Fruit fly (Drosophila melanogaster) whole organism, adult: ENCODE measurements around the gene CG44085.

ENCODE experiments used
- CG12768 ChIP-seq: fragments of 200-800 bp; sonication (Bioruptor generic); optimal IDR thresholded peaks from 2 replicates; lab custom pipeline; 2017; ENCODE audit warnings: missing biosample characterization, missing genetic modification characterization, mild to moderate bottlenecking, moderate library complexity, missing genetic modification reagents
- CG14711 ChIP-seq: fragments of 200-800 bp; sonication (Bioruptor generic); optimal IDR thresholded peaks from 2 replicates; lab custom pipeline; 2018; ENCODE audit warnings: missing biosample characterization, mild to moderate bottlenecking, missing genetic modification characterization, moderate library complexity
- CG1620 ChIP-seq: fragments of 200-800 bp; sonication (Bioruptor generic); optimal IDR thresholded peaks from 2 replicates; lab custom pipeline; 2016; ENCODE audit warnings: missing biosample characterization, missing genetic modification characterization
- CG5204 ChIP-seq: fragments of 200-800 bp; sonication (Bioruptor generic); optimal IDR thresholded peaks from 2 replicates; lab custom pipeline; 2016; ENCODE audit warnings: missing biosample characterization, missing genetic modification characterization
- CG7045 ChIP-seq: fragments of 200-800 bp; sonication (Bioruptor generic); optimal IDR thresholded peaks from 2 replicates; lab custom pipeline; 2017; ENCODE audit warnings: missing biosample characterization, mild to moderate bottlenecking, missing genetic modification characterization
- Clk ChIP-seq: fragments of 200-800 bp; sonication (Bioruptor generic); optimal IDR thresholded peaks from 2 replicates; lab custom pipeline; 2017; ENCODE audit warnings: missing biosample characterization, missing genetic modification characterization
- Crg-1 ChIP-seq: fragments of 200-800 bp; sonication (Bioruptor generic); optimal IDR thresholded peaks from 2 replicates; lab custom pipeline; 2016; ENCODE audit warnings: missing biosample characterization, missing genetic modification characterization
- bab1 ChIP-seq: fragments of 200-800 bp; sonication (Bioruptor generic); optimal IDR thresholded peaks from 3 replicates; lab custom pipeline; 2019; ENCODE audit warnings: missing biosample characterization, mild to moderate bottlenecking, missing genetic modification characterization, moderate library complexity
- cic ChIP-seq: fragments of 200-800 bp; sonication (Bioruptor generic); optimal IDR thresholded peaks from 2 replicates; lab custom pipeline; 2017; ENCODE audit warnings: missing biosample characterization, mild to moderate bottlenecking, missing genetic modification characterization, moderate library complexity
- cnc ChIP-seq, 2 experiments: fragments of >200 bp; optimal IDR thresholded peaks; 2 replicates each; lab custom pipeline; 2017
- kay ChIP-seq: fragments of 200-800 bp; sonication (Bioruptor generic); peaks from one replicate; lab custom pipeline; 2016; ENCODE audit warnings: missing biosample characterization, missing genetic modification characterization, borderline replicate concordance
- ovo ChIP-seq: fragments of 200-800 bp; sonication (Bioruptor generic); optimal IDR thresholded peaks from 2 replicates; lab custom pipeline; 2016; ENCODE audit warnings: missing biosample characterization, missing genetic modification characterization
- pad ChIP-seq: fragments of 200-800 bp; sonication (Bioruptor generic); optimal IDR thresholded peaks from 3 replicates; lab custom pipeline; 2017; ENCODE audit warnings: missing biosample characterization, missing genetic modification characterization, mild to moderate bottlenecking, moderate library complexity, missing genetic modification reagents
- toe ChIP-seq: fragments of 200-800 bp; sonication (Bioruptor generic); optimal IDR thresholded peaks from 2 replicates; lab custom pipeline; 2016; ENCODE audit warnings: missing biosample characterization, missing genetic modification characterization

- TF ChIP-seq Crg-1: no peak
- no peak for TF ChIP-seq ovo (GFP tag; lab: Kevin White, UChicago)
- TF ChIP-seq cnc (optimal IDR thresholded peaks at IDR 0.05; lab: Kevin White, UChicago): no peak
- TF ChIP-seq CG7045 (GFP tag; lab: Kevin White, UChicago): no peak
- TF ChIP-seq pad (GFP tag; lab: Kevin White, UChicago): no peak
- TF ChIP-seq kay (GFP tag; lab: Kevin White, UChicago): no peak
- no peak for TF ChIP-seq CG12768 (GFP tag; lab: Kevin White, UChicago)
- no peak for TF ChIP-seq Clk (GFP tag; lab: Kevin White, UChicago)
- no peak for TF ChIP-seq CG1620 (GFP tag; lab: Kevin White, UChicago)
- no peak for TF ChIP-seq toe
- TF ChIP-seq cic (GFP tag; lab: Kevin White, UChicago): no peak
- TF ChIP-seq bab1 (GFP tag; lab: Kevin White, UChicago): no peak
- TF ChIP-seq CG5204 (GFP tag; lab: Kevin White, UChicago): no peak
- TF ChIP-seq CG14711 (tag; lab: Kevin White, UChicago): no peak
Measured at dm6 chr2L:13306655-13307054, 45.8 kb downstream of the CG44085 start, which contains the start of gene CG43779.
